Worm (Caenorhabditis elegans): ENCODE data around the gene C05E4.12.

ce11 chrV:728822-729493 lies 32.8 kb downstream of the C05E4.12 start:
- no peak for TF ChIP-seq hlh-12 (tag; optimal IDR thresholded peaks at IDR 0.05)
- no peak for TF ChIP-seq ceh-40 (GFP tag; IDR thresholded peaks at IDR 0.05)
- no peak for TF ChIP-seq dpl-1 (GFP tag; optimal IDR thresholded peaks at IDR 0.05)
- TF ChIP-seq repo-1 (tag; optimal IDR thresholded peaks at IDR 0.05), result peak; percentile 64
- no peak for TF ChIP-seq lag-1 (GFP tag; IDR thresholded peaks at IDR 0.05)
- peak; percentile 67 for TF ChIP-seq somi-1 (GFP tag; optimal IDR thresholded peaks at IDR 0.05)
- TF ChIP-seq pha-4 (tag; optimal IDR thresholded peaks at IDR 0.05), result no peak
- no peak for TF ChIP-seq hmg-1.2 (GFP tag; IDR thresholded peaks at IDR 0.05)
- TF ChIP-seq ceh-79 (tag; optimal IDR thresholded peaks at IDR 0.05), result no peak
- no peak for TF ChIP-seq unc-130 (GFP tag; optimal IDR thresholded peaks at IDR 0.05)
- peak; percentile 23 for TF ChIP-seq nhr-80 (tag; optimal IDR thresholded peaks at IDR 0.05)
- no peak for TF ChIP-seq tbx-9 (tag; optimal IDR thresholded peaks at IDR 0.05; ENCODE audit: borderline replicate concordance)
- no peak for TF ChIP-seq nhr-27 (tag; optimal IDR thresholded peaks at IDR 0.05)
